Fruit fly (Drosophila melanogaster) whole organism, embryonic: ENCODE results near the gene Eip63F-1.

Experiments
- B-H2 ChIP-seq: fragments of 200-800 bp; sonication (Bioruptor generic); optimal IDR thresholded peaks from 2 replicates; lab custom pipeline; 2018; ENCODE audit warnings: missing biosample characterization, mild to moderate bottlenecking, missing genetic modification characterization
- CG10462 ChIP-seq: fragments of 200-800 bp; sonication (Bioruptor generic); optimal IDR thresholded peaks from 2 replicates; lab custom pipeline; 2016; ENCODE audit warnings: missing biosample characterization, missing genetic modification characterization
- CG11723 ChIP-seq: fragments of 200-800 bp; sonication (Bioruptor generic); optimal IDR thresholded peaks from 2 replicates; lab custom pipeline; 2017; ENCODE audit warnings: missing biosample characterization, mild to moderate bottlenecking, missing genetic modification characterization
- CG13775 ChIP-seq: fragments of 200-800 bp; sonication (Bioruptor generic); optimal IDR thresholded peaks from 3 replicates; lab custom pipeline; 2017; ENCODE audit warnings: missing biosample characterization, mild to moderate bottlenecking, missing genetic modification characterization
- CG14441 ChIP-seq: fragments of 200-800 bp; sonication (Bioruptor generic); IDR thresholded peaks from 2 replicates; pipeline ENCODE4 v1.3.6; 2022; ENCODE audit warnings: missing biosample characterization, missing genetic modification characterization
- CG14965 ChIP-seq: fragments of 200-800 bp; sonication (Bioruptor generic); optimal IDR thresholded peaks from 2 replicates; lab custom pipeline; 2016; ENCODE audit warnings: missing biosample characterization, missing genetic modification characterization, borderline replicate concordance
- CG15514 ChIP-seq: fragments of 200-800 bp; sonication (Bioruptor generic); optimal IDR thresholded peaks from 3 replicates; lab custom pipeline; 2017; ENCODE audit warnings: missing biosample characterization, missing genetic modification characterization, mild to moderate bottlenecking, moderate library complexity, missing genetic modification reagents
- CG15601 ChIP-seq: fragments of 200-800 bp; sonication (Bioruptor generic); optimal IDR thresholded peaks from 3 replicates; lab custom pipeline; 2019; ENCODE audit warnings: missing biosample characterization, mild to moderate bottlenecking, missing genetic modification characterization, moderate library complexity
- CG1603 ChIP-seq: fragments of 200-800 bp; sonication (Bioruptor generic); optimal IDR thresholded peaks from 2 replicates; lab custom pipeline; 2019; ENCODE audit warnings: missing biosample characterization, mild to moderate bottlenecking, missing genetic modification characterization, moderate library complexity
- CG18599 ChIP-seq: fragments of 200-800 bp; sonication (Bioruptor generic); optimal IDR thresholded peaks from 3 replicates; lab custom pipeline; 2017; ENCODE audit warnings: missing biosample characterization, missing genetic modification characterization, mild to moderate bottlenecking, moderate library complexity, missing genetic modification reagents
- CG2678 ChIP-seq: fragments of 200-800 bp; sonication (Bioruptor generic); optimal IDR thresholded peaks from 3 replicates; lab custom pipeline; 2019; ENCODE audit warnings: missing biosample characterization, mild to moderate bottlenecking, missing genetic modification characterization, moderate library complexity
- CG2712 ChIP-seq: fragments of 200-800 bp; optimal IDR thresholded peaks from 3 replicates; lab custom pipeline; 2019; ENCODE audit warnings: missing biosample characterization, mild to moderate bottlenecking, missing genetic modification characterization, moderate library complexity
- CG3407 ChIP-seq: fragments of 200-800 bp; sonication (Bioruptor generic); optimal IDR thresholded peaks from 2 replicates; lab custom pipeline; 2018; ENCODE audit warnings: missing biosample characterization, mild to moderate bottlenecking, missing genetic modification characterization
- CG4328 ChIP-seq: fragments of 200-800 bp; sonication (Bioruptor generic); optimal IDR thresholded peaks from 3 replicates; lab custom pipeline; 2017; ENCODE audit warnings: missing biosample characterization, missing genetic modification reagents, missing genetic modification characterization
- CG43689 ChIP-seq: fragments of 200-800 bp; sonication (Bioruptor generic); IDR thresholded peaks from 2 replicates; pipeline ENCODE4 v1.3.6; 2022; ENCODE audit warnings: missing biosample characterization, missing genetic modification characterization
- CG5953 ChIP-seq: fragments of 200-800 bp; sonication (Bioruptor generic); IDR thresholded peaks from 2 replicates; pipeline ENCODE4 v1.3.6; 2022; ENCODE audit warnings: missing biosample characterization, missing genetic modification characterization
- CG6683 ChIP-seq: fragments of 200-800 bp; sonication (Bioruptor generic); optimal IDR thresholded peaks from 2 replicates; lab custom pipeline; 2017; ENCODE audit warnings: missing biosample characterization, mild to moderate bottlenecking, missing genetic modification characterization, missing genetic modification reagents
- CG7556 ChIP-seq: fragments of 200-800 bp; sonication (Bioruptor generic); optimal IDR thresholded peaks from 2 replicates; lab custom pipeline; 2017; ENCODE audit warnings: missing biosample characterization, mild to moderate bottlenecking, missing genetic modification characterization
- CG8290 ChIP-seq, 3 experiments: fragments of 200-800 bp; sonication (Bioruptor generic); optimal IDR thresholded peaks; 2 replicates each; lab custom pipeline; 2016 to 2019; ENCODE audit warnings: missing biosample characterization in 3 of 3, missing genetic modification characterization in 3 of 3, mild to moderate bottlenecking in 2 of 3, moderate library complexity in 1 of 3
- CG8924 ChIP-seq: fragments of 200-800 bp; optimal IDR thresholded peaks from 3 replicates; lab custom pipeline; 2019; ENCODE audit warnings: missing biosample characterization, mild to moderate bottlenecking, missing genetic modification characterization, moderate library complexity
- CG9727 ChIP-seq: fragments of 200-800 bp; sonication (Bioruptor generic); optimal IDR thresholded peaks from 3 replicates; lab custom pipeline; 2017; ENCODE audit warnings: missing biosample characterization, mild to moderate bottlenecking, missing genetic modification characterization
- CrebB ChIP-seq: fragments of 200-800 bp; sonication (Bioruptor generic); optimal IDR thresholded peaks from 3 replicates; lab custom pipeline; 2018; ENCODE audit warnings: missing biosample characterization, mild to moderate bottlenecking, missing genetic modification characterization
- Dek ChIP-seq: fragments of 200-800 bp; sonication (Bioruptor generic); optimal IDR thresholded peaks from 3 replicates; lab custom pipeline; 2019; ENCODE audit warnings: missing biosample characterization, mild to moderate bottlenecking, missing genetic modification characterization, moderate library complexity
- ERR ChIP-seq: fragments of 200-800 bp; sonication (Bioruptor generic); optimal IDR thresholded peaks from 2 replicates; lab custom pipeline; 2016; ENCODE audit warnings: missing biosample characterization, missing genetic modification characterization
- Fer1 ChIP-seq: fragments of 200-800 bp; sonication (Bioruptor generic); optimal IDR thresholded peaks from 2 replicates; lab custom pipeline; 2017; ENCODE audit warnings: missing biosample characterization, mild to moderate bottlenecking, missing genetic modification characterization
- Fer3 ChIP-seq: fragments of 200-800 bp; sonication (Bioruptor generic); optimal IDR thresholded peaks from 2 replicates; lab custom pipeline; 2018; ENCODE audit warnings: missing biosample characterization, mild to moderate bottlenecking, missing genetic modification characterization, moderate library complexity
- Hey ChIP-seq: fragments of 200-800 bp; sonication (Bioruptor generic); optimal IDR thresholded peaks from 3 replicates; lab custom pipeline; 2018; ENCODE audit warnings: missing biosample characterization, mild to moderate bottlenecking, missing genetic modification characterization
- Hmr ChIP-seq: fragments of 200-800 bp; sonication (Bioruptor generic); optimal IDR thresholded peaks from 3 replicates; lab custom pipeline; 2017; ENCODE audit warnings: mild to moderate bottlenecking, missing biosample characterization, missing genetic modification reagents, missing genetic modification characterization
- Kr ChIP-seq: fragments of 200-800 bp; sonication (Bioruptor generic); optimal IDR thresholded peaks from 2 replicates; lab custom pipeline; 2017; ENCODE audit warnings: missing biosample characterization, mild to moderate bottlenecking, missing genetic modification characterization
- MTF-1 ChIP-seq: fragments of 200-800 bp; sonication (Bioruptor generic); optimal IDR thresholded peaks from 2 replicates; lab custom pipeline; 2018; ENCODE audit warnings: missing biosample characterization, mild to moderate bottlenecking, missing genetic modification characterization, borderline replicate concordance
- Optix ChIP-seq: fragments of 200-800 bp; sonication (Bioruptor generic); IDR thresholded peaks from 3 replicates; pipeline ENCODE4 v1.3.6; 2022; ENCODE audit warnings: missing biosample characterization, missing genetic modification characterization
- Scr ChIP-seq: fragments of 200-800 bp; sonication (Bioruptor generic); IDR thresholded peaks from 2 replicates; pipeline ENCODE4 v1.3.6; 2022; ENCODE audit warnings: missing biosample characterization, missing genetic modification characterization; ENCODE audit not compliant: partially characterized antibody
- abd-A ChIP-seq: fragments of 200-800 bp; sonication (Bioruptor generic); optimal IDR thresholded peaks from 3 replicates; lab custom pipeline; 2019; ENCODE audit warnings: missing biosample characterization, mild to moderate bottlenecking, missing genetic modification characterization, moderate library complexity
- aop ChIP-seq: fragments of 200-800 bp; sonication (Bioruptor generic); IDR thresholded peaks from 2 replicates; pipeline ENCODE4 v1.3.6; 2022; ENCODE audit warnings: missing biosample characterization, missing genetic modification characterization
- ash1 ChIP-seq: fragments of 200-800 bp; sonication (Bioruptor generic); optimal IDR thresholded peaks from 2 replicates; lab custom pipeline; 2018; ENCODE audit warnings: missing biosample characterization, mild to moderate bottlenecking, missing genetic modification characterization
- bigmax ChIP-seq: fragments of 200-800 bp; sonication (Bioruptor generic); optimal IDR thresholded peaks from 2 replicates; lab custom pipeline; 2018; ENCODE audit warnings: missing biosample characterization, mild to moderate bottlenecking, missing genetic modification characterization
- btn ChIP-seq: fragments of 200-800 bp; sonication (Bioruptor generic); optimal IDR thresholded peaks from 2 replicates; lab custom pipeline; 2016; ENCODE audit warnings: missing biosample characterization, missing genetic modification characterization
- fd64A ChIP-seq: fragments of 200-800 bp; sonication (Bioruptor generic); optimal IDR thresholded peaks from 3 replicates; lab custom pipeline; 2018; ENCODE audit warnings: missing biosample characterization, mild to moderate bottlenecking, missing genetic modification characterization
- gfzf ChIP-seq: fragments of 200-800 bp; sonication (Bioruptor generic); optimal IDR thresholded peaks from 2 replicates; lab custom pipeline; 2016; ENCODE audit warnings: missing biosample characterization, mild to moderate bottlenecking, missing genetic modification characterization, moderate library complexity
- grn ChIP-seq: fragments of 200-800 bp; sonication (Bioruptor generic); optimal IDR thresholded peaks from 3 replicates; lab custom pipeline; 2017; ENCODE audit warnings: missing biosample characterization, missing genetic modification characterization
- lab ChIP-seq: fragments of 200-800 bp; sonication (Bioruptor generic); optimal IDR thresholded peaks from 3 replicates; lab custom pipeline; 2017; ENCODE audit warnings: missing biosample characterization, missing genetic modification characterization, mild to moderate bottlenecking, moderate library complexity, missing genetic modification reagents
- nerfin-2 ChIP-seq: fragments of 200-800 bp; sonication (Bioruptor generic); IDR thresholded peaks from 2 replicates; pipeline ENCODE4 v1.3.6; 2022; ENCODE audit warnings: missing biosample characterization, missing genetic modification characterization; ENCODE audit not compliant: partially characterized antibody
- phol ChIP-seq: fragments of 200-800 bp; sonication (Bioruptor generic); optimal IDR thresholded peaks from 3 replicates; lab custom pipeline; 2018; ENCODE audit warnings: missing biosample characterization, mild to moderate bottlenecking, missing genetic modification characterization, moderate library complexity
- repo ChIP-seq: fragments of 200-800 bp; sonication (Bioruptor generic); optimal IDR thresholded peaks from 2 replicates; lab custom pipeline; 2016; ENCODE audit warnings: missing biosample characterization, missing genetic modification characterization
- rib ChIP-seq: fragments of 200-800 bp; sonication (Bioruptor generic); IDR thresholded peaks from 2 replicates; pipeline ENCODE4 v1.3.6; 2022; ENCODE audit warnings: missing biosample characterization, missing genetic modification characterization
- run ChIP-seq: fragments of 200-800 bp; sonication (Bioruptor generic); optimal IDR thresholded peaks from 3 replicates; lab custom pipeline; 2018; ENCODE audit warnings: missing biosample characterization, mild to moderate bottlenecking, missing genetic modification characterization
- sc ChIP-seq, 3 experiments: fragments of >200 bp in 2 of 3; fragments of 200-800 bp in 1 of 3; sonication (Bioruptor generic) in 1 of 3; optimal IDR thresholded peaks; 2 replicates in 2 of 3; 3 replicates in 1 of 3; lab custom pipeline; 2017; ENCODE audit warnings: mild to moderate bottlenecking in 1 of 3, missing biosample characterization in 1 of 3, missing genetic modification characterization in 1 of 3, missing genetic modification reagents in 1 of 3
- vnd ChIP-seq: fragments of 200-800 bp; sonication (Bioruptor generic); IDR thresholded peaks from 3 replicates; pipeline ENCODE4 v1.3.6; 2022; ENCODE audit warnings: missing biosample characterization, missing genetic modification characterization; ENCODE audit not compliant: partially characterized antibody
- wdn ChIP-seq: fragments of 200-800 bp; sonication (Bioruptor generic); IDR thresholded peaks from 2 replicates; pipeline ENCODE4 v1.3.6; 2022; ENCODE audit warnings: missing biosample characterization, missing genetic modification characterization

Eip63F-1 gene

dm6 chr3L:3931778-3932177, 3.6 kb downstream of the Eip63F-1 start (continued):
- TF ChIP-seq MTF-1 (no peak), bigmax (GFP tag; lab: Kevin White, UChicago) (no peak), CG8924 (no peak), abd-A (tag; lab: Kevin White, UChicago) (no peak), repo (no peak), CG43689 (no peak), B-H2 (GFP tag; lab: Kevin White, UChicago) (peak; percentile 24), aop (GFP tag; lab: Robert Waterston, UW) (no peak), CG3407 (no peak), CG1603 (tag; lab: Kevin White, UChicago) (no peak), CG2678 (tag; lab: Kevin White, UChicago) (peak; percentile 14), CG5953 (no peak), Optix (GFP tag; lab: Robert Waterston, UW) (no peak), ERR (GFP tag; lab: Kevin White, UChicago) (no peak), CG11723 (no peak), Hey (no peak), vnd (GFP tag; lab: Robert Waterston, UW) (no peak), CG4328 (no peak), gfzf (no peak), CG18599 (GFP tag; lab: Kevin White, UChicago) (peak; percentile 51), Fer1 (GFP tag; lab: Kevin White, UChicago) (peak; percentile 15), wdn (GFP tag; lab: Robert Waterston, UW) (no peak), lab (peak; percentile 38), phol (tag; lab: Kevin White, UChicago) (no peak), Kr (GFP tag; lab: Kevin White, UChicago) (no peak), CG13775 (GFP tag; lab: Kevin White, UChicago) (no peak), CG8290 (GFP tag; optimal IDR thresholded peaks at IDR 0.05; lab: Kevin White, UChicago) (no peak), CG8290 (tag; optimal IDR thresholded peaks at IDR 0.05; lab: Kevin White, UChicago) (peak in 1 of 2 experiments; percentile 14), Scr (GFP tag; lab: Robert Waterston, UW) (no peak), CG7556 (no peak), btn (GFP tag; lab: Kevin White, UChicago) (no peak), CG15514 (GFP tag; lab: Kevin White, UChicago) (peak; percentile 19), nerfin-2 (GFP tag; lab: Robert Waterston, UW) (no peak), grn (GFP tag; lab: Kevin White, UChicago) (no peak), CG6683 (GFP tag; lab: Kevin White, UChicago) (no peak), CG2712 (no peak), CG15601 (tag; lab: Kevin White, UChicago) (no peak), Dek (tag; lab: Kevin White, UChicago) (no peak), run (no peak), CG14441 (no peak), CrebB (tag; lab: Kevin White, UChicago) (no peak), CG10462 (GFP tag; lab: Kevin White, UChicago) (no peak), fd64A (GFP tag; lab: Kevin White, UChicago) (no peak), CG14965 (GFP tag; lab: Kevin White, UChicago) (no peak), ash1 (no peak), CG9727 (no peak), Hmr (GFP tag; lab: Kevin White, UChicago) (peak; percentile 52), Fer3 (peak; percentile 12), rib (no peak), sc (optimal IDR thresholded peaks at IDR 0.05; lab: Kevin White, UChicago) (no peak), sc (GFP tag; optimal IDR thresholded peaks at IDR 0.05; lab: Kevin White, UChicago) (no peak)
